Worm (Caenorhabditis elegans) whole organism, L4 larva: Measurements from ENCODE around the gene rga-1.

Experiments used
- ces-1 ChIP-seq: fragments of 150-350 bp; sonication (generic microtip); optimal IDR thresholded peaks from 4 replicates; lab custom pipeline; 2014; ENCODE audit warnings: missing biosample characterization, missing genetic modification reagents, missing genetic modification characterization
- lsy-2 ChIP-seq, 2 experiments: fragments of 150-350 bp in 1 of 2; sonication (generic microtip) in 1 of 2; optimal IDR thresholded peaks; 2 replicates each; lab custom pipeline; 2014 to 2017; ENCODE audit warnings: missing biosample characterization in 2 of 2, missing genetic modification characterization in 2 of 2

ce11 chrII:11471916-11472315 lies 7.2 kb downstream of the rga-1 start, which contains the start of gene mfn-1:
- TF ChIP-seq ces-1 (GFP tag; lab: Kevin White, UChicago) = no peak
- no peak for TF ChIP-seq lsy-2 (tag; optimal IDR thresholded peaks at IDR 0.05; lab: Kevin White, UChicago)
